Fruit fly (Drosophila melanogaster) whole organism, embryonic: Measurements from ENCODE around the gene CG13690.

Experiments used
- Xrp1 ChIP-seq: fragments of 200-800 bp; sonication (Bioruptor generic); IDR thresholded peaks from 2 replicates; pipeline ENCODE4 v1.3.6; 2022; ENCODE audit warnings: missing biosample characterization, missing genetic modification characterization
- caup ChIP-seq: fragments of 200-800 bp; sonication (Bioruptor generic); optimal IDR thresholded peaks from 3 replicates; lab custom pipeline; 2017; ENCODE audit warnings: missing biosample characterization, mild to moderate bottlenecking, missing genetic modification characterization, moderate library complexity; ENCODE audit not compliant: severe bottlenecking
- cwo ChIP-seq: fragments of 200-800 bp; sonication (Bioruptor generic); optimal IDR thresholded peaks from 3 replicates; lab custom pipeline; 2017; ENCODE audit warnings: missing biosample characterization, missing genetic modification characterization, mild to moderate bottlenecking, moderate library complexity, missing genetic modification reagents
- exex ChIP-seq: fragments of 200-800 bp; sonication (Bioruptor generic); optimal IDR thresholded peaks from 4 replicates; lab custom pipeline; 2018; ENCODE audit warnings: missing biosample characterization, mild to moderate bottlenecking, missing genetic modification characterization, moderate library complexity

Gene CG13690

dm6 chr2L:369811-370210, 49.6 kb downstream of the CG13690 start:
- TF ChIP-seq cwo (GFP tag; lab: Kevin White, UChicago) (peak; percentile 0), Xrp1 (GFP tag; lab: Robert Waterston, UW) (no peak), exex (tag; lab: Kevin White, UChicago) (peak; percentile 51), caup (GFP tag; lab: Kevin White, UChicago) (peak; percentile 63)
- TF ChIP-seq, all 482 proteins: peak for 3
